Worm (Caenorhabditis elegans) whole organism, L4 larva: Measurements from ENCODE around the gene Y6E2A.4.

ENCODE experiments used
- F49E8.2 ChIP-seq: sonication (generic microtip); optimal IDR thresholded peaks from 2 replicates; lab custom pipeline; 2016; ENCODE audit warnings: missing compliant biosample characterization, mild to moderate bottlenecking, missing genetic modification characterization, borderline replicate concordance
- aha-1 ChIP-seq: fragments of 150-350 bp; peaks from one replicate; lab custom pipeline; 2014; ENCODE audit warnings: missing biosample characterization, missing genetic modification characterization
- ces-1 ChIP-seq: fragments of 150-350 bp; sonication (generic microtip); optimal IDR thresholded peaks from 4 replicates; lab custom pipeline; 2014; ENCODE audit warnings: missing biosample characterization, missing genetic modification reagents, missing genetic modification characterization
- lin-39 ChIP-seq: fragments of 150-350 bp; optimal IDR thresholded peaks from 2 replicates; lab custom pipeline; 2014; ENCODE audit warnings: missing biosample characterization, missing genetic modification reagents, missing genetic modification characterization
- mdl-1 ChIP-seq, 2 experiments: fragments of 150-350 bp in 1 of 2; sonication (generic microtip) in 1 of 2; optimal IDR thresholded peaks; 2 replicates each; lab custom pipeline; 2014 to 2017; ENCODE audit warnings: missing biosample characterization in 2 of 2, missing genetic modification characterization in 2 of 2
- skn-1 ChIP-seq: fragments of 150-350 bp; optimal IDR thresholded peaks from 2 replicates; lab custom pipeline; 2014; ENCODE audit warnings: missing biosample characterization, missing genetic modification characterization
- snpc-4 ChIP-seq: fragments of 150-350 bp; optimal IDR thresholded peaks from 2 replicates; lab custom pipeline; 2014; ENCODE audit warnings: missing biosample characterization, missing genetic modification characterization
- tra-1 ChIP-seq: fragments of 200-800 bp; sonication (Bioruptor generic); IDR thresholded peaks from 2 replicates; pipeline ENCODE4 v1.3.6; 2022; ENCODE audit warnings: missing genetic modification reagents, missing genetic modification characterization, missing compliant biosample characterization

- TF ChIP-seq mdl-1 (tag; optimal IDR thresholded peaks at IDR 0.05; lab: Kevin White, UChicago), result no peak
- TF ChIP-seq F49E8.2 (tag; lab: Kevin White, UChicago), result no peak
- TF ChIP-seq ces-1 (GFP tag; lab: Kevin White, UChicago), result no peak
- no peak for TF ChIP-seq tra-1 (GFP tag; lab: Robert Waterston, UW)
- no peak for TF ChIP-seq aha-1
- no peak for TF ChIP-seq lin-39 (tag; lab: Kevin White, UChicago)
- no peak for TF ChIP-seq snpc-4 (tag; lab: Kevin White, UChicago)
- TF ChIP-seq skn-1 (tag; lab: Kevin White, UChicago), result no peak
Measured at ce11 chrV:15702263-15702662, 14.3 kb downstream of the Y6E2A.4 start, which contains the start of gene nhr-53.
